Worm (Caenorhabditis elegans) whole organism, L2 larva: Measurements from ENCODE around the gene F53E10.6.
"Not testable (repeated sequence)": the region's sequence is repeated elsewhere in the genome, so short reads cannot be mapped to it uniquely, and the experiment has no call there.

ENCODE experiments used
- Y55F3AM.14 ChIP-seq: fragments of 200-800 bp; sonication (Bioruptor generic); optimal IDR thresholded peaks from 2 replicates; lab custom pipeline; 2018; ENCODE audit warnings: mild to moderate bottlenecking, missing genetic modification characterization, missing compliant biosample characterization
- ZK546.5 ChIP-seq: sonication (generic microtip); optimal IDR thresholded peaks from 2 replicates; lab custom pipeline; 2017; ENCODE audit warnings: missing biosample characterization, missing genetic modification characterization
- alr-1 ChIP-seq: fragments of 150-350 bp; optimal IDR thresholded peaks from 2 replicates; lab custom pipeline; 2014; ENCODE audit warnings: missing biosample characterization, missing genetic modification characterization
- blmp-1 ChIP-seq: sonication (generic microtip); optimal IDR thresholded peaks from 2 replicates; lab custom pipeline; 2017; ENCODE audit warnings: missing genetic modification characterization, mild to moderate bottlenecking, missing compliant biosample characterization, antibody characterized with exemption, moderate library complexity; ENCODE audit not compliant: insufficient read depth
- ceh-16 ChIP-seq: fragments of 150-350 bp; optimal IDR thresholded peaks from 2 replicates; lab custom pipeline; 2014; ENCODE audit warnings: missing biosample characterization, missing genetic modification characterization
- crh-2 ChIP-seq: sonication (generic microtip); optimal IDR thresholded peaks from 2 replicates; lab custom pipeline; 2017; ENCODE audit warnings: missing biosample characterization, missing genetic modification characterization
- egl-27 ChIP-seq: sonication (generic microtip); optimal IDR thresholded peaks from 3 replicates; lab custom pipeline; 2017; ENCODE audit warnings: missing biosample characterization, missing genetic modification reagents, missing genetic modification characterization
- fos-1 ChIP-seq: fragments of 150-350 bp; optimal IDR thresholded peaks from 2 replicates; lab custom pipeline; 2014; ENCODE audit warnings: missing biosample characterization, missing genetic modification characterization
- lin-13 ChIP-seq: fragments of 150-350 bp; optimal IDR thresholded peaks from 2 replicates; lab custom pipeline; 2014; ENCODE audit warnings: missing biosample characterization, missing genetic modification reagents, missing genetic modification characterization
- lsy-2 ChIP-seq, 2 experiments: fragments of 150-350 bp in 1 of 2; sonication (generic microtip) in 1 of 2; optimal IDR thresholded peaks; 2 replicates each; lab custom pipeline; 2014 to 2017; ENCODE audit warnings: missing biosample characterization in 2 of 2, missing genetic modification characterization in 2 of 2
- mab-5 ChIP-seq: fragments of 150-350 bp; optimal IDR thresholded peaks from 2 replicates; lab custom pipeline; 2014; ENCODE audit warnings: missing biosample characterization, missing genetic modification characterization
- mdl-1 ChIP-seq, 2 experiments: fragments of 150-350 bp in 1 of 2; sonication (generic microtip) in 1 of 2; optimal IDR thresholded peaks; 2 replicates each; lab custom pipeline; 2017; ENCODE audit warnings: missing biosample characterization in 2 of 2, missing genetic modification characterization in 2 of 2
- nhr-10 ChIP-seq: sonication (generic microtip); optimal IDR thresholded peaks from 2 replicates; lab custom pipeline; 2017; ENCODE audit warnings: missing biosample characterization, missing genetic modification characterization
- nhr-129 ChIP-seq: fragments of 150-350 bp; optimal IDR thresholded peaks from 2 replicates; lab custom pipeline; 2014; ENCODE audit warnings: missing biosample characterization, missing genetic modification characterization
- nhr-23 ChIP-seq: fragments of 150-350 bp; optimal IDR thresholded peaks from 2 replicates; lab custom pipeline; 2014; ENCODE audit warnings: missing biosample characterization, missing genetic modification reagents, missing genetic modification characterization
- nhr-25 ChIP-seq: fragments of 150-350 bp; sonication (generic microtip); optimal IDR thresholded peaks from 3 replicates; lab custom pipeline; 2014; ENCODE audit warnings: missing biosample characterization, missing genetic modification characterization
- nhr-6 ChIP-seq: fragments of 150-350 bp; optimal IDR thresholded peaks from 2 replicates; lab custom pipeline; 2014; ENCODE audit warnings: missing biosample characterization, missing genetic modification characterization
- sma-3 ChIP-seq: sonication (generic microtip); optimal IDR thresholded peaks from 2 replicates; lab custom pipeline; 2016; ENCODE audit warnings: missing genetic modification reagents, missing genetic modification characterization, missing compliant biosample characterization
- sma-9 ChIP-seq, 2 experiments: fragments of 150-350 bp in 1 of 2; sonication (generic microtip) in 1 of 2; optimal IDR thresholded peaks; 2 replicates each; lab custom pipeline; 2014 to 2016; ENCODE audit warnings: missing genetic modification characterization in 2 of 2, mild to moderate bottlenecking in 1 of 2, missing biosample characterization in 1 of 2, missing compliant biosample characterization in 1 of 2, missing genetic modification reagents in 1 of 2, moderate library complexity in 1 of 2
- zag-1 ChIP-seq: fragments of 150-350 bp; optimal IDR thresholded peaks from 2 replicates; lab custom pipeline; 2014; ENCODE audit warnings: missing biosample characterization, missing genetic modification characterization
- ztf-1 ChIP-seq: fragments of 200-800 bp; sonication (Bioruptor generic); conservative IDR thresholded peaks from 2 replicates; pipeline ENCODE4 v1.3.6; 2022; ENCODE audit warnings: missing genetic modification characterization, missing compliant biosample characterization
- ztf-11 ChIP-seq: sonication (generic microtip); optimal IDR thresholded peaks from 2 replicates; lab custom pipeline; 2017; ENCODE audit warnings: missing biosample characterization, missing genetic modification characterization

F53E10.6 gene

DNA sequence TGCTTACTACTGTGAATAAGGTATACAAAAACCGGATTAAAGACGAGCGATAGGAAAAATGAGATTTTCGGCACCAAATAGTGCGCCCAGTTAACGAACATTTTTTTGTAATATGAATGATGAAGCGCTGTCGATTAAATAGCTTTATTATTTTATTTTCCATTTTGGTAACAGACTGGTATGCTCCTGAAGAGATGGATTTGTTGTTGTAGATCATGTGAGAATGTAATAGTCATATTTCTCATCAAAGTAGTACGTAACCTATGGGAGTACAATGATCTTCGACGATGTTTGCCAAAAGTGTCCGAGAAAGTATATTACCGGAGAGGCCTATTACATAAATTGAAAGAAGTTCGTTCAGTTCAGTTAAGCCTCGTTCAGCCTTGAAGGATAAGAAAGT is 32.2 kb downstream of the F53E10.6 start, which contains the start of gene srj-19:
Gene srj-19, minus strand, starts transcription at position 101 of the 400 bp plus-strand sequence.
- no peak for TF ChIP-seq Y55F3AM.14
- TF ChIP-seq zag-1 (tag; lab: Kevin White, UChicago) = no peak
- no peak for TF ChIP-seq mdl-1 (tag; optimal IDR thresholded peaks at IDR 0.05; lab: Kevin White, UChicago)
- TF ChIP-seq blmp-1 (tag; lab: Kevin White, UChicago) = no peak
- no peak for TF ChIP-seq sma-3 (GFP tag; lab: Kevin White, UChicago)
- TF ChIP-seq sma-9 (GFP tag; optimal IDR thresholded peaks at IDR 0.05; lab: Kevin White, UChicago) = no peak
- TF ChIP-seq sma-9 (tag; optimal IDR thresholded peaks at IDR 0.05; lab: Kevin White, UChicago) = no peak
- no peak for TF ChIP-seq ztf-1
- no peak for TF ChIP-seq egl-27 (tag; lab: Kevin White, UChicago)
- no peak for TF ChIP-seq alr-1 (tag; lab: Kevin White, UChicago)
- TF ChIP-seq mab-5 (tag; lab: Kevin White, UChicago) = no peak
- no peak for TF ChIP-seq crh-2 (tag; lab: Kevin White, UChicago)
- no peak for TF ChIP-seq ZK546.5
- TF ChIP-seq nhr-23 (tag; lab: Kevin White, UChicago) = no peak
- TF ChIP-seq ztf-11 = no peak
- TF ChIP-seq nhr-25 (tag; lab: Kevin White, UChicago) = no peak
- no peak for TF ChIP-seq lin-13 (GFP tag; lab: Kevin White, UChicago)
- no peak for TF ChIP-seq ceh-16 (tag; lab: Kevin White, UChicago)
- TF ChIP-seq lsy-2 (tag; optimal IDR thresholded peaks at IDR 0.05; lab: Kevin White, UChicago) = no peak

DNA sequence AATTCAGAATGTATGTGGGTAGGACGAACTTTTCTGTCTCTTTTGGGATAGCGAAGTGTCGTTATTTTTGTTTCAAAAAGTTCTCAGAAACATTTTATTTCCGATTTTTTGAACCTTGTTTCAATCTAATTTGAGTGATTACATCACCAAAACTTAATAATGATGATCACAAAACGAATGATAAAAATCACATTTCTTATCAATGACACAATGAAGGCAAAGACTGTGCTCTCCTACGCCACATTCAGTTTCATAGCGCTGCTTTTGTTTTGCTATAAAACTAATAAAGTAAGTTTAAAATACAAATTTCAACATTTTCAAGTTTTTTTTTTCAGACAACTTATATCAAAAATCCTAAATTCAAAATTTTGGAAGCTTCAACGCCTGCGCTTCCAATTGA is 37.3 kb downstream of the F53E10.6 start, which contains the start of gene Y45G12C.1:
Gene Y45G12C.1, plus strand, starts transcription at position 159 of the 400 bp plus-strand sequence.
- no peak for TF ChIP-seq nhr-129 (tag; lab: Kevin White, UChicago)
- TF ChIP-seq fos-1 (tag; lab: Kevin White, UChicago) = peak; percentile 69
- TF ChIP-seq crh-2 (tag; lab: Kevin White, UChicago) = peak; percentile 21

DNA sequence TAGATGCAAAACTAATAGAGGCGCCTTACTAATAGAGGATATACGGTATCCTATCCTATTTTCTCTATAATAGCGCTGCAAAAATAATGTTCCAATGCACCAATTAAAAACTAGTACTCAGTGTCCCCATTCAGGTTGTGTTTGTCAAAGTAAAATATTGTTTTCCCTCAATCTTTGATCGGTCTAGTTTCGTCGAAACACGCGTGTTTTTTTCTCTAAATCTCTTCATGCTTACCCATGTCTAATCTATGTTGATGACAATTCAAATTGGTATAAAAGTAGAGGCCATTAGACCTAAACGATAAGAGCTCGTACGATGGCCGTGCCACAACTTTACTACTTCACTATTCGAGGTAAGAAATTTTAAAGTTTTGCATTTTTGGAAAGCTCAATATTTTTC is 41.5 kb downstream of the F53E10.6 start, which contains the start of gene gst-10:
Gene gst-10, plus strand, starts transcription at position 301 of the 400 bp plus-strand sequence.
- not testable (repeated sequence) for TF ChIP-seq nhr-6 (tag; lab: Kevin White, UChicago); nhr-10 (tag; lab: Kevin White, UChicago); sma-3 (GFP tag; lab: Kevin White, UChicago)
